Worm (Caenorhabditis elegans): ENCODE results near the gene M02D8.7.

DNA sequence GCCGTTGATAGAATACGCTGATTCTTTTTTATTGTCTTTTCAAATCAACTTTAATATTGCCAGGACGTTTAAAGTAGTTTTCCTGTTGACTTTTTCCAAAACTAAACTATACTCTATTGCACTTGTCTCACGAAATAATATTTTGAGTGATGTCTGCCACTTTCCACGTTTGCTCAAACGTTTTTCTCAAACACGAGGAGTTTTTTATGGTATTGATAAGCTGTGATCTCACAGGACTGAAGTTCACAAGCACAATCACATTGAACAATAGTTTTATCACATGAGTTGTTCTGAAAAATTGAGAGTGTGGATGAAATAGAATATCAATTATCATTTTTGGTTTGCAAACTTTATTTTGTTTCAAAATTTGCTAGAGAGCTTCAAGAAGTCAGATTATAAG lies 22.9 kb downstream of the M02D8.7 start:
- TF ChIP-seq npax-4 (tag; optimal IDR thresholded peaks at IDR 0.05) = no peak
- TF ChIP-seq F13H6.1 (tag; optimal IDR thresholded peaks at IDR 0.05) = no peak
- no peak for TF ChIP-seq hlh-15 (tag; optimal IDR thresholded peaks at IDR 0.05)
- no peak for TF ChIP-seq ttx-3 (tag; optimal IDR thresholded peaks at IDR 0.05)
- no peak for TF ChIP-seq ama-1 (optimal IDR thresholded peaks at IDR 0.05)
- no peak for TF ChIP-seq unc-55 (GFP tag; optimal IDR thresholded peaks at IDR 0.05)
- no peak for TF ChIP-seq pqm-1 (tag; optimal IDR thresholded peaks at IDR 0.05)
- no peak for TF ChIP-seq pha-4 (tag; optimal IDR thresholded peaks at IDR 0.05)
- TF ChIP-seq pag-3 (tag; optimal IDR thresholded peaks at IDR 0.05; ENCODE audit: borderline replicate concordance) = no peak

All from whole organism, late embryonic.